Fruit fly (Drosophila melanogaster): Measurements from ENCODE around the gene CG14200.

Gene CG14200

DNA sequence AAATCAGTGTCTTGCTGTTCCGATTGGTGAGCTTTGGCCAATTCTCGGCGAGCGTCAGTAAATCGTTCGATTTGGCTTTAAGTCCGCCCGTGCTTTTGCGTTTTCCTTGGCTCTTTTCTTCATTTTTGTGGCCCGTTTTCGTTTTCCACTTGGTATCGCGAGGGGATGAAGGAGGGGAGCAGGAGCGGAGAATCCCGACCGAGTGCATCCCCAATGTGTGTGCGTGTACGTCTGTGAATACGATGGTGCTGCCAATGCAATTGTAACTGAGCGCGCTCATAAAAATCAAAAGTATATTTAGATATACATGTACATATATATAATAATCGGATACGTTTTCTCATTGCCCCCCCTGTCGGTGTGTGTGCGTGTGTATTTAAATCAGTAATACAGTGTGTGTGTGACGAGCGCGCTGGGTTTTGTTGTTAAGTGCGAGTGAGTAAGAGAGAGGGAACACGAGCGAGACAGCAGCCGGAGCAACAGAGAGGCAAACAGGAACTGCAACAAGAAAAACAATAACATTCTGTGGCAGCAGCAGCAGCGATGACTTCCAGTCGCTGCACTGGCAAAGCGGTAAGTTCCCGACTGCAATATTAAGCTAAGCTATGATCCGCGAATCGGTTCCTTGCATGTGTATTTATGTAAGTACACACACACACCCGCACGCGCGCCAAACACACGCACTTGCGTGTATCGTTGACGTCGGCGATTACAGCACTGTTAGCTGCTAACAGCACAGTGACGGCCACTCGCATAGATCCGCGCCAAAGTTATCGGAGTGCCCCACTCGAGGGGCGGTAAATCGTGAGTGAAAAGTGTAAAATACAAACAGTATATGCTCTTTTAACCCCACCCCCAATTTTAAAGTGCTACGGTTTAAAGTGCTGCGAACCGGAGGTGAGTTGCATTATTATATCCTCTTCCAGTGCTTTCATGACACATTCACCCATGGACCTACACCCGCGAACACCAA lies 592 bp downstream of the CG14200 start (continued):
- TF ChIP-seq CG30431 (GFP tag; optimal IDR thresholded peaks at IDR 0.05) = peak; percentile 40
- TF ChIP-seq stwl (tag; optimal IDR thresholded peaks at IDR 0.05) = no peak
- no peak for TF ChIP-seq hb (GFP tag; IDR thresholded peaks at IDR 0.05; ENCODE audit: partially characterized antibody)
- TF ChIP-seq Bdp1 (GFP tag; optimal IDR thresholded peaks at IDR 0.05) = peak; percentile 54
- TF ChIP-seq bbx (GFP tag; IDR thresholded peaks at IDR 0.05; ENCODE audit: partially characterized antibody) = no peak
- peak; percentile 34 for TF ChIP-seq tx (GFP tag; optimal IDR thresholded peaks at IDR 0.05)
- no peak for TF ChIP-seq CG34224 (GFP tag; IDR thresholded peaks at IDR 0.05; ENCODE audit: partially characterized antibody)
- no peak for TF ChIP-seq CG17802 (tag; optimal IDR thresholded peaks at IDR 0.05)
- TF ChIP-seq unc-4 (GFP tag; IDR thresholded peaks at IDR 0.05; ENCODE audit: partially characterized antibody) = no peak
- 0 out of 2 replicates have a peak, but pooled peaks have one; percentile 28 for TF ChIP-seq CG11085 (GFP tag; IDR thresholded peaks at IDR 0.05)
- TF ChIP-seq hkb (optimal IDR thresholded peaks at IDR 0.05) = no peak
- TF ChIP-seq hkb (GFP tag; IDR thresholded peaks at IDR 0.05) = peak; percentile 60; the same call in 1 of the 2 replicates
- peak; percentile 80 for TF ChIP-seq lab (GFP tag; optimal IDR thresholded peaks at IDR 0.05)
- TF ChIP-seq oc (tag; optimal IDR thresholded peaks at IDR 0.05) = no peak
- TF ChIP-seq fd64A (GFP tag; optimal IDR thresholded peaks at IDR 0.05) = no peak
- peak; percentile 74 for TF ChIP-seq org-1 (GFP tag; optimal IDR thresholded peaks at IDR 0.05)
- no peak for TF ChIP-seq vvl (GFP tag; IDR thresholded peaks at IDR 0.05)
- TF ChIP-seq TFAM (GFP tag; optimal IDR thresholded peaks at IDR 0.05) = no peak
- TF ChIP-seq CG7786 (GFP tag; optimal IDR thresholded peaks at IDR 0.05) = peak; percentile 63

DNA sequence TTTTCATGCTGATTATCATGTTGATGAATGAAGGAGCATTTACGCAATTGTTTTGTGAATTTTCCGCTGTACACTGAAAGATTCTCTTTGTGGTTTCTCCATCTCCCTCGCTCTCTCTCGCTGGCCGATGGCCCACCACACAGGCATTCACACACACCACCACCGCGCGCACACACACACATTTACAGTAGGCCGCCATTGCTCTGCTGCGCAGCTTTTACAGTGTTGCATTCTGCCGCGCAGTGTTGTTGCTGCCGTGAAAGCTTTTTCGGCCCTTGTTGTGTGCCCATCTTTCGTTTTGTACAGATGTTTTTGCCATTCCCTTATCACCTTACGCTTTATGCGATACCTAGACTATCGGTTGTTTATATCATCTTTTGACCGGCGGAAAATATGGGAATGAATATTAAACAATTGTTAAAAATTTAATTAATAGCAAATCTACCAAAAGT lies 1.5 kb downstream of the CG14200 start:
- TF ChIP-seq HLHmδ (GFP tag; optimal IDR thresholded peaks at IDR 0.05) (peak; percentile 61), CG10267 (tag; optimal IDR thresholded peaks at IDR 0.05) (peak; percentile 53), gfzf (GFP tag; optimal IDR thresholded peaks at IDR 0.05) (peak; percentile 67), nom (GFP tag; optimal IDR thresholded peaks at IDR 0.05) (peak; percentile 8), CG8290 (GFP tag; optimal IDR thresholded peaks at IDR 0.05) (peak; percentile 44), CG8290 (tag; optimal IDR thresholded peaks at IDR 0.05) (peak; percentile 4 to 69), phol (tag; optimal IDR thresholded peaks at IDR 0.05) (peak; percentile 97), lilli (GFP tag; optimal IDR thresholded peaks at IDR 0.05) (peak; percentile 27), sna (GFP tag; IDR thresholded peaks at IDR 0.05; ENCODE audit: partially characterized antibody) (peak; percentile 72), ap (GFP tag; IDR thresholded peaks at IDR 0.05) (no peak), slou (GFP tag; optimal IDR thresholded peaks at IDR 0.05) (no peak), ken (GFP tag; IDR thresholded peaks at IDR 0.05) (peak; percentile 52; the same call in 1 of the 3 replicates), bbx (GFP tag; IDR thresholded peaks at IDR 0.05; ENCODE audit: partially characterized antibody) (peak; percentile 87), Adf1 (GFP tag; IDR thresholded peaks at IDR 0.05) (peak; percentile 29), CG7786 (GFP tag; optimal IDR thresholded peaks at IDR 0.05) (peak; percentile 3), stwl (tag; optimal IDR thresholded peaks at IDR 0.05) (peak; percentile 44), sc (optimal IDR thresholded peaks at IDR 0.05) (no peak), sc (GFP tag; optimal IDR thresholded peaks at IDR 0.05) (no peak), CG11696 (GFP tag; IDR thresholded peaks at IDR 0.05) (no peak), dan (GFP tag; IDR thresholded peaks at IDR 0.05) (no peak), Gsc (GFP tag; IDR thresholded peaks at IDR 0.05) (no peak), sob (GFP tag; IDR thresholded peaks at IDR 0.05) (peak; percentile 55), gce (GFP tag; IDR thresholded peaks at IDR 0.05) (no peak), CG12659 (GFP tag; optimal IDR thresholded peaks at IDR 0.05) (peak; percentile 60), btn (GFP tag; optimal IDR thresholded peaks at IDR 0.05) (no peak), CG2116 (GFP tag; optimal IDR thresholded peaks at IDR 0.05) (peak; percentile 97), Rx (GFP tag; IDR thresholded peaks at IDR 0.05) (no peak), CG16813 (GFP tag; IDR thresholded peaks at IDR 0.05; ENCODE audit: partially characterized antibody) (peak; percentile 49; the same call in 2 of the 3 replicates), CG2199 (GFP tag; IDR thresholded peaks at IDR 0.05) (0 out of 3 replicates have a peak, but pooled peaks have one; percentile 20), CG1529 (GFP tag; optimal IDR thresholded peaks at IDR 0.05) (no peak), Hmx (GFP tag; optimal IDR thresholded peaks at IDR 0.05) (no peak), nerfin-1 (tag; optimal IDR thresholded peaks at IDR 0.05) (peak; percentile 5)
